Fruit fly (Drosophila melanogaster): Measurements from ENCODE around the gene CG17292.
A peak's percentile ranks its signal among the peaks of the same experiment; 100 is the strongest.

CG17292 gene

dm6 chr2L:8355419-8355818, 14.8 kb upstream of the CG17292 start:
- no peak for TF ChIP-seq Abd-B (GFP tag; optimal IDR thresholded peaks at IDR 0.05)

DNA sequence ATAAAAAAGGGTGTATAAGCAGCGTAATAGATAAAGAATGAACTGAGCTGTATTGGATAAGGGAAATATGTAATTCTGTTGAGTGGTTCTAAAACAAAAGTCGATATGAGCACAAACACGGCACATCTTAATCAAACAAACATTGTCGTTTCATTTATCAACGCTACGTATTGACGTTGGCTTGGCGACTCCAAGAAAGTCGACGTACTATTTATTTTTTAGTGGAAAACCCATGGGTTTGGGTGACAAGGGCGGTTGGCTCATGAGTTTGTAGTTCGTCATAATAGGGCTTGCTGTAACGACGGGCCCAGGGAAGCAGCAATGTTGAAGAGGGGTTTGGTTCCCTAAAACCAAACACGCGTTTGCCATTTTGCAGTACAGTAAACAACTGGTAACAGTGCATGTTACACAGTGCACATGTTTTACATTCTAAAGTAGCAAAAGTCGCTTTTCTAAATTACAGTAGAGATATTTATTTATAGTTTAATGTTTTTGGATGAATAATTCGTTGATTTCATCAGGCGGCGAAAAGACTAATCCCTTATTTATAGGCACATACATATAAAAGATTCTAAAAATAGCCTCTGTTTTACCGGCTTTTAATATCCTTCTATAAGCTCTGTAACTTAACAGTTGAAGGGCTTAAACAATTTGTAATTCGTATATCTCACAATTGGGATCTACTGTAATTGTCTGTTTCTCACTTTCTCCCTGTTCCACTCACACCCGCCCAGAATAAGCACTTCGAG, 8.9 kb upstream of the CG17292 start:
- TF ChIP-seq CrebA (GFP tag; optimal IDR thresholded peaks at IDR 0.05; ENCODE audit: borderline replicate concordance), result no peak
- peak; percentile 70 for TF ChIP-seq h (GFP tag; optimal IDR thresholded peaks at IDR 0.05)
- peak; percentile 59 for TF ChIP-seq HLH106 (tag; optimal IDR thresholded peaks at IDR 0.05)
- peak; percentile 35 for TF ChIP-seq woc (GFP tag; optimal IDR thresholded peaks at IDR 0.05)
- peak; percentile 59 for TF ChIP-seq psq (GFP tag; optimal IDR thresholded peaks at IDR 0.05)
- TF ChIP-seq rgr (GFP tag; optimal IDR thresholded peaks at IDR 0.05), result peak; percentile 17
- TF ChIP-seq Hnf4 (GFP tag; optimal IDR thresholded peaks at IDR 0.05), result peak; percentile 1
- peak; percentile 64 for TF ChIP-seq ey (GFP tag; optimal IDR thresholded peaks at IDR 0.05)
- peak in 1 of 2 experiments; percentile 49 for TF ChIP-seq foxo (GFP tag; optimal IDR thresholded peaks at IDR 0.05)
- no peak for TF ChIP-seq Dif (GFP tag; optimal IDR thresholded peaks at IDR 0.05; ENCODE audit: partially characterized antibody)
- TF ChIP-seq GATAd (GFP tag; optimal IDR thresholded peaks at IDR 0.05), result no peak
- peak; percentile 33 for TF ChIP-seq Sp1 (GFP tag; optimal IDR thresholded peaks at IDR 0.05)
- TF ChIP-seq fru (GFP tag; optimal IDR thresholded peaks at IDR 0.05), result peak; percentile 75
- peak; percentile 36 for TF ChIP-seq OdsH (GFP tag; optimal IDR thresholded peaks at IDR 0.05)
- no peak for TF ChIP-seq pan (optimal IDR thresholded peaks at IDR 0.05)
- peak; percentile 28 for TF ChIP-seq dmrt93B (GFP tag; optimal IDR thresholded peaks at IDR 0.05)
- TF ChIP-seq CG9705 (GFP tag; optimal IDR thresholded peaks at IDR 0.05), result peak; percentile 7
- no peak for TF ChIP-seq jim (GFP tag; optimal IDR thresholded peaks at IDR 0.05)
- TF ChIP-seq br (GFP tag; optimal IDR thresholded peaks at IDR 0.05), result peak; percentile 46

dm6 chr2L:8362273-8362954, 7.8 kb upstream of the CG17292 start, which contains the start of gene CG7627:
Gene CG7627 (minus strand): TSS chr2L:8362469.
- peak; percentile 91 for TF ChIP-seq OdsH (GFP tag; optimal IDR thresholded peaks at IDR 0.05)
- TF ChIP-seq Sp1 (GFP tag; optimal IDR thresholded peaks at IDR 0.05), result peak; percentile 74
- TF ChIP-seq sage (GFP tag; optimal IDR thresholded peaks at IDR 0.05), result peak; percentile 48
- peak; percentile 72 for TF ChIP-seq brk (GFP tag; optimal IDR thresholded peaks at IDR 0.05)
- TF ChIP-seq fru (GFP tag; optimal IDR thresholded peaks at IDR 0.05), result peak; percentile 89
- peak; percentile 53 for TF ChIP-seq CG9705 (GFP tag; optimal IDR thresholded peaks at IDR 0.05)
- no peak for TF ChIP-seq N (GFP tag; optimal IDR thresholded peaks at IDR 0.05)
- TF ChIP-seq CG32264 (GFP tag; optimal IDR thresholded peaks at IDR 0.05), result peak; percentile 62
- TF ChIP-seq Jra (GFP tag; optimal IDR thresholded peaks at IDR 0.05), result peak; percentile 83
- no peak for TF ChIP-seq Hr78 (GFP tag; optimal IDR thresholded peaks at IDR 0.05)
- peak; percentile 49 for TF ChIP-seq Hr83 (GFP tag; optimal IDR thresholded peaks at IDR 0.05; ENCODE audit: poor library complexity, severe bottlenecking)
- TF ChIP-seq Abd-B (GFP tag; optimal IDR thresholded peaks at IDR 0.05), result no peak
- TF ChIP-seq Dfd (GFP tag; optimal IDR thresholded peaks at IDR 0.05), result no peak
- TF ChIP-seq Dif (GFP tag; optimal IDR thresholded peaks at IDR 0.05; ENCODE audit: partially characterized antibody), result peak; percentile 33
- TF ChIP-seq lola (GFP tag; optimal IDR thresholded peaks at IDR 0.05), result no peak
- TF ChIP-seq Vsx2 (GFP tag; optimal IDR thresholded peaks at IDR 0.05; ENCODE audit: partially characterized antibody), result peak; percentile 49
- TF ChIP-seq Rel (GFP tag; optimal IDR thresholded peaks at IDR 0.05), result no peak
- TF ChIP-seq Rel (tag; optimal IDR thresholded peaks at IDR 0.05), result peak; percentile 41
- peak in 1 of 2 experiments; percentile 90 for TF ChIP-seq foxo (GFP tag; optimal IDR thresholded peaks at IDR 0.05)
- TF ChIP-seq woc (GFP tag; optimal IDR thresholded peaks at IDR 0.05), result peak; percentile 93
- TF ChIP-seq Mio (GFP tag; optimal IDR thresholded peaks at IDR 0.05), result no peak
- TF ChIP-seq jim (GFP tag; optimal IDR thresholded peaks at IDR 0.05), result no peak
- TF ChIP-seq h (GFP tag; optimal IDR thresholded peaks at IDR 0.05), result peak; percentile 89
- peak; percentile 82 for TF ChIP-seq psq (GFP tag; optimal IDR thresholded peaks at IDR 0.05)
- peak; percentile 66 for TF ChIP-seq sv (GFP tag; optimal IDR thresholded peaks at IDR 0.05)
- TF ChIP-seq HLH106 (tag; optimal IDR thresholded peaks at IDR 0.05), result peak; percentile 80
- TF ChIP-seq tai (GFP tag; optimal IDR thresholded peaks at IDR 0.05), result peak; percentile 63
- no peak for TF ChIP-seq CrebA (GFP tag; optimal IDR thresholded peaks at IDR 0.05; ENCODE audit: borderline replicate concordance)
- TF ChIP-seq dl (GFP tag; optimal IDR thresholded peaks at IDR 0.05; ENCODE audit: insufficient read depth in 1 of 2, partially characterized antibody in 2 of 2), result no peak
- TF ChIP-seq ey (GFP tag; optimal IDR thresholded peaks at IDR 0.05), result peak; percentile 90
- no peak for TF ChIP-seq Myc (optimal IDR thresholded peaks at IDR 0.05)
- peak; percentile 86 for TF ChIP-seq Hnf4 (GFP tag; optimal IDR thresholded peaks at IDR 0.05)
- TF ChIP-seq dsf (GFP tag; optimal IDR thresholded peaks at IDR 0.05; ENCODE audit: borderline replicate concordance), result no peak
- peak; percentile 85 for TF ChIP-seq br (GFP tag; optimal IDR thresholded peaks at IDR 0.05)
- TF ChIP-seq rgr (GFP tag; optimal IDR thresholded peaks at IDR 0.05), result peak; percentile 86
- TF ChIP-seq dmrt93B (GFP tag; optimal IDR thresholded peaks at IDR 0.05), result peak; percentile 66
- no peak for TF ChIP-seq pan (optimal IDR thresholded peaks at IDR 0.05)
